Fruit fly (Drosophila melanogaster): ENCODE measurements around the gene RnpS1.

The RnpS1 gene

DNA sequence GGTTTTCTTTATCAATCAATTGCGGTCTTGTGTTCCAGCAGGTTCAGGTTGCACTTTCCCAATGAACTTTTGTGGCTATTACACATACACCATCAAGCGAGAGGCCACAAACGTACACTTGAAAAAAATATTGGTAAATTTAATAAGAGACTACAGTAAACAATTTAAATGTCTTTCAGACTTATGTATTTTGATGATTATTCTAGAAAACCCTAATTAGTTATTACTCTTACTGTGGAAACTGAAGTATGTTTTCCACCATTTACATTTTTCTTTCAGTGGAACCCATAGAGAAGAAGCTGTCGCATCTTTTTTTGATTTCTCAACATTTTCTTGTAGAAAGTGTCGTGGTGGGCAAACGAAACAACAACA is 17.7 kb upstream of the RnpS1 start (continued):
- TF ChIP-seq CG13296 (GFP tag; optimal IDR thresholded peaks at IDR 0.05) (peak; percentile 81), CG11696 (GFP tag; IDR thresholded peaks at IDR 0.05) (peak; percentile 82), HLH3B (GFP tag; IDR thresholded peaks at IDR 0.05) (peak; percentile 93), Doc3 (GFP tag; IDR thresholded peaks at IDR 0.05; ENCODE audit: partially characterized antibody) (no peak), ATbp (GFP tag; optimal IDR thresholded peaks at IDR 0.05) (peak; percentile 96), Lhr (GFP tag; optimal IDR thresholded peaks at IDR 0.05) (peak; percentile 89), Pdp1 (GFP tag; optimal IDR thresholded peaks at IDR 0.05) (peak; percentile 87 to 91), CG12391 (tag; optimal IDR thresholded peaks at IDR 0.05) (peak; percentile 95), mld (GFP tag; IDR thresholded peaks at IDR 0.05; ENCODE audit: partially characterized antibody) (no peak), CG9876 (GFP tag; optimal IDR thresholded peaks at IDR 0.05) (peak; percentile 82), cad (GFP tag; optimal IDR thresholded peaks at IDR 0.05) (no peak), CG16815 (GFP tag; optimal IDR thresholded peaks at IDR 0.05) (peak; percentile 74), ara (GFP tag; IDR thresholded peaks at IDR 0.05) (peak; percentile 93), vnd (GFP tag; IDR thresholded peaks at IDR 0.05; ENCODE audit: partially characterized antibody) (no peak), org-1 (GFP tag; optimal IDR thresholded peaks at IDR 0.05) (peak; percentile 84), Poxn (GFP tag; IDR thresholded peaks at IDR 0.05) (peak; percentile 37; the same call in 1 of the 2 replicates), eve (GFP tag; optimal IDR thresholded peaks at IDR 0.05) (peak in 1 of 2 experiments; percentile 98), CG14014 (GFP tag; IDR thresholded peaks at IDR 0.05) (peak; percentile 90), CG16779 (GFP tag; IDR thresholded peaks at IDR 0.05) (peak; percentile 60), ro (GFP tag; IDR thresholded peaks at IDR 0.05) (peak; percentile 61), cato (GFP tag; optimal IDR thresholded peaks at IDR 0.05; ENCODE audit: borderline replicate concordance) (peak; percentile 90), run (tag; optimal IDR thresholded peaks at IDR 0.05) (peak; percentile 94), stc (GFP tag; IDR thresholded peaks at IDR 0.05) (peak; percentile 93), CG14860 (GFP tag; IDR thresholded peaks at IDR 0.05; ENCODE audit: partially characterized antibody) (no peak), B-H1 (GFP tag; IDR thresholded peaks at IDR 0.05) (peak; percentile 86), ap (GFP tag; IDR thresholded peaks at IDR 0.05) (peak; percentile 90), CG2889 (GFP tag; IDR thresholded peaks at IDR 0.05) (peak; percentile 84), abd-A (tag; optimal IDR thresholded peaks at IDR 0.05) (no peak), CG13894 (tag; optimal IDR thresholded peaks at IDR 0.05) (no peak), luna (GFP tag; optimal IDR thresholded peaks at IDR 0.05) (peak; percentile 80), CG11093 (GFP tag; IDR thresholded peaks at IDR 0.05) (peak; percentile 89), cas (GFP tag; IDR thresholded peaks at IDR 0.05) (0 out of 2 replicates have a peak, but pooled peaks have one; percentile 35), Gsc (GFP tag; IDR thresholded peaks at IDR 0.05) (no peak; the same call in 1 of the 2 replicates), grn (GFP tag; optimal IDR thresholded peaks at IDR 0.05) (no peak), NFAT (GFP tag; IDR thresholded peaks at IDR 0.05) (peak; percentile 78), mirr (GFP tag; optimal IDR thresholded peaks at IDR 0.05) (no peak), CG31365 (tag; optimal IDR thresholded peaks at IDR 0.05) (peak; percentile 57), chinmo (GFP tag; IDR thresholded peaks at IDR 0.05; ENCODE audit: partially characterized antibody) (no peak), knrl (GFP tag; IDR thresholded peaks at IDR 0.05; ENCODE audit: partially characterized antibody) (no peak), slou (GFP tag; optimal IDR thresholded peaks at IDR 0.05) (peak; percentile 11), CG15073 (GFP tag; optimal IDR thresholded peaks at IDR 0.05) (peak; percentile 76), Camta (GFP tag; optimal IDR thresholded peaks at IDR 0.05) (peak; percentile 93), CG16863 (GFP tag; optimal IDR thresholded peaks at IDR 0.05) (peak; percentile 94), unpg (GFP tag; optimal IDR thresholded peaks at IDR 0.05) (peak; percentile 97), CG12659 (GFP tag; optimal IDR thresholded peaks at IDR 0.05) (peak; percentile 89), Abd-B (GFP tag; optimal IDR thresholded peaks at IDR 0.05) (no peak), CG12769 (tag; optimal IDR thresholded peaks at IDR 0.05) (peak; percentile 76), cwo (GFP tag; optimal IDR thresholded peaks at IDR 0.05) (peak; percentile 68), h (optimal IDR thresholded peaks at IDR 0.05) (no peak), fd64A (GFP tag; optimal IDR thresholded peaks at IDR 0.05) (peak; percentile 77), jing (GFP tag; optimal IDR thresholded peaks at IDR 0.05) (peak; percentile 86)
